Worm (Caenorhabditis elegans) whole organism, L3 larva: ENCODE data around the gene T02E9.6.
"Not testable (repeated sequence)": the region's sequence is repeated elsewhere in the genome, so short reads cannot be mapped to it uniquely, and the experiment has no call there.

Source experiments
- ceh-9 ChIP-seq: sonication (generic microtip); optimal IDR thresholded peaks from 2 replicates; lab custom pipeline; 2018; ENCODE audit warnings: missing biosample characterization, missing genetic modification characterization
- egl-27 ChIP-seq: sonication (generic microtip); optimal IDR thresholded peaks from 4 replicates; lab custom pipeline; 2017; ENCODE audit warnings: missing biosample characterization, missing genetic modification reagents, missing genetic modification characterization
- nhr-237 ChIP-seq: fragments of 150-350 bp; optimal IDR thresholded peaks from 2 replicates; lab custom pipeline; 2014; ENCODE audit warnings: missing biosample characterization, missing genetic modification characterization

The T02E9.6 gene

DNA sequence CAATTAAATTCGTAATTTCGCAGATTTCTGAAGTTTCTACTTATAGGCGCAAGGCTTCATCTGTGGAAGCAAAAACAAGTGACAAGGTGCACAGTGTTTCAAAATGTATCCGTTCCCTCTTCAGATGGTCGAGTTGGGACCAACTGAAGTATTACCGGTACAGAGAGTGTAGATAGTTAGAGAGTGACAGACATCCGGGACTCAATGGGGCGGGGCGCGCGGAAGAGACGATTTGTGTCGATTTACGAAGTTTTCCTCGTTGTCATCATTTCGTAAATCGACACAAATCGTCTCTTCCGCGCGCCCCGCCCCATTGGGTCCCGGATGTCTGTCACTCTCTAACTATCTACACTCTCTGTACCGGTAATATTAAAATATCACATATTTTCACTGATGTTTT, 48.0 kb downstream of the T02E9.6 start, which contains the start of gene C03E10.3:
C03E10.3 (plus strand) TSS at position 301 of the 400 bp plus-strand sequence.
- not testable (repeated sequence) for TF ChIP-seq ceh-9; nhr-237; egl-27 (tag; lab: Kevin White, UChicago)
- TF ChIP-seq, all 47 proteins: peak for 0; not testable (repeated sequence) for 47
